Fruit fly (Drosophila melanogaster): ENCODE data around the gene CG2983.

CG2983 gene

DNA sequence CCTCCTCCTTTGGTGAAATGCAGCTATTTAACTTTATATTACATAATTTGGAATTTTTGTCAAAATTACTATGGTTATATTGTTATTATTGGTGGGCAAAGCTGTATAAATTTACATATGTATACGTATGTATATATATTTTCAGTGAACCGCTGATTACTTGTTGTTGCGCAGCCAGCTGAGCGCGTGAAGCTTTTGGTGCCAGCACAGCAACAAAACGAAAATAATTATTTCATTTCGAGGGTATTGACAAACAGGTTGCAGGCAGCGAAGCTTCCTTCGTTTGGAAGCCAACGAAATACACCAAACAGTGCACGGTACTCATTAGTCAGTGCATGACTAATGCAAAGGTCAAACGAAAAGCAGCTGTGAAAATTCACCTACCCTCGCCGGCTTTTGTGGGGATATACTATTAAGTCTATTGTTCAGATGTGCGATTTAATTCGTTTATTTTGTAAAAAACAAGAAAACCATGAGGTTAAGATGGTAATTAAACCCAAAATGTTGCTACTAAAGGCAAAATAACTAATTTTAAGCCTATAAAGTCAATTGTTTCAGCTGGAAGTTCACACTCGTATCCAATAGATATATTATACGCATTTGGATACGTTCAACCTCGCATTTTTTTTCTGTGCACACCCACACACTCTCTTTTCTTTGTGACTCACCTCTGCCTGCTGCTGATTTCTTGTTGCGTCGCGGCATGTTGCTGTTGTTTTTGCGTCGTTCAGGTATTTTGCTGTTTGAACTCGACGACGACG, 25.7 kb downstream of the CG2983 start (continued):
- TF ChIP-seq slbo (GFP tag; IDR thresholded peaks at IDR 0.05), result peak; percentile 51
- TF ChIP-seq Dip3 (GFP tag; optimal IDR thresholded peaks at IDR 0.05), result no peak
- TF ChIP-seq CG31365 (tag; optimal IDR thresholded peaks at IDR 0.05), result no peak
- no peak for TF ChIP-seq schlank (tag; optimal IDR thresholded peaks at IDR 0.05)
- no peak for TF ChIP-seq H2.0 (GFP tag; IDR thresholded peaks at IDR 0.05)
- no peak for TF ChIP-seq gcm (GFP tag; optimal IDR thresholded peaks at IDR 0.05)
- no peak for TF ChIP-seq CG30431 (GFP tag; optimal IDR thresholded peaks at IDR 0.05)
- no peak for TF ChIP-seq NfI (GFP tag; optimal IDR thresholded peaks at IDR 0.05)
- no peak for TF ChIP-seq GATAe (GFP tag; conservative IDR thresholded peaks at IDR 0.05)
- no peak for TF ChIP-seq CG10462 (GFP tag; optimal IDR thresholded peaks at IDR 0.05)
- no peak for TF ChIP-seq trh (GFP tag; optimal IDR thresholded peaks at IDR 0.05)
- 0 out of 3 replicates have a peak, but pooled peaks have one; percentile 40 for TF ChIP-seq dysf (GFP tag; IDR thresholded peaks at IDR 0.05)
- peak; percentile 67 for TF ChIP-seq lilli (GFP tag; optimal IDR thresholded peaks at IDR 0.05)
- TF ChIP-seq gt (GFP tag; IDR thresholded peaks at IDR 0.05), result no peak
- TF ChIP-seq zfh1 (GFP tag; IDR thresholded peaks at IDR 0.05), result no peak
- TF ChIP-seq ken (GFP tag; IDR thresholded peaks at IDR 0.05), result no peak
- no peak for TF ChIP-seq Gsc (GFP tag; IDR thresholded peaks at IDR 0.05)
- no peak for TF ChIP-seq Sry-δ (GFP tag; optimal IDR thresholded peaks at IDR 0.05)
- TF ChIP-seq fru (optimal IDR thresholded peaks at IDR 0.05), result no peak
- no peak for TF ChIP-seq insv (GFP tag; optimal IDR thresholded peaks at IDR 0.05)
- no peak for TF ChIP-seq ssp (GFP tag; IDR thresholded peaks at IDR 0.05)
- no peak for TF ChIP-seq CG8478 (optimal IDR thresholded peaks at IDR 0.05)
- TF ChIP-seq CG8765 (GFP tag; IDR thresholded peaks at IDR 0.05), result no peak
- TF ChIP-seq Lim3 (GFP tag; IDR thresholded peaks at IDR 0.05), result no peak
- TF ChIP-seq CG1024 (GFP tag; IDR thresholded peaks at IDR 0.05), result 0 out of 2 replicates have a peak, but pooled peaks have one; percentile 23
- no peak for TF ChIP-seq Awh (GFP tag; IDR thresholded peaks at IDR 0.05)
- no peak for TF ChIP-seq HLHmδ (GFP tag; optimal IDR thresholded peaks at IDR 0.05)
- TF ChIP-seq nom (GFP tag; optimal IDR thresholded peaks at IDR 0.05), result no peak
- no peak for TF ChIP-seq rib (GFP tag; IDR thresholded peaks at IDR 0.05)
- no peak for TF ChIP-seq NK7.1 (GFP tag; optimal IDR thresholded peaks at IDR 0.05)
- TF ChIP-seq Fer1 (GFP tag; optimal IDR thresholded peaks at IDR 0.05), result no peak
- TF ChIP-seq B-H2 (GFP tag; optimal IDR thresholded peaks at IDR 0.05), result no peak
- TF ChIP-seq Nf-YC (tag; optimal IDR thresholded peaks at IDR 0.05), result no peak
- TF ChIP-seq CG11696 (GFP tag; IDR thresholded peaks at IDR 0.05), result no peak
- TF ChIP-seq trem (tag; optimal IDR thresholded peaks at IDR 0.05), result no peak
- no peak for TF ChIP-seq ewg (GFP tag; optimal IDR thresholded peaks at IDR 0.05)
- TF ChIP-seq dan (GFP tag; IDR thresholded peaks at IDR 0.05), result no peak
- TF ChIP-seq CG9609 (GFP tag; optimal IDR thresholded peaks at IDR 0.05), result peak; percentile 11
- TF ChIP-seq CG17612 (GFP tag; IDR thresholded peaks at IDR 0.05), result no peak
- TF ChIP-seq gro (GFP tag; optimal IDR thresholded peaks at IDR 0.05), result no peak
- TF ChIP-seq ind (GFP tag; optimal IDR thresholded peaks at IDR 0.05), result peak; percentile 14
- no peak for TF ChIP-seq pros (GFP tag; optimal IDR thresholded peaks at IDR 0.05)
- no peak for TF ChIP-seq CG6272 (GFP tag; IDR thresholded peaks at IDR 0.05)
- TF ChIP-seq ase (GFP tag; IDR thresholded peaks at IDR 0.05), result no peak
- TF ChIP-seq twi (tag; optimal IDR thresholded peaks at IDR 0.05), result no peak
- no peak for TF ChIP-seq BEAF-32 (GFP tag; optimal IDR thresholded peaks at IDR 0.05)
- no peak for TF ChIP-seq Blimp-1 (GFP tag; optimal IDR thresholded peaks at IDR 0.05)
- no peak for TF ChIP-seq sim (GFP tag; IDR thresholded peaks at IDR 0.05)
- no peak for TF ChIP-seq Rx (GFP tag; IDR thresholded peaks at IDR 0.05)
- TF ChIP-seq CG5953 (GFP tag; IDR thresholded peaks at IDR 0.05), result no peak
- TF ChIP-seq phol (tag; optimal IDR thresholded peaks at IDR 0.05), result no peak
- peak; percentile 21 for TF ChIP-seq CG4328 (GFP tag; optimal IDR thresholded peaks at IDR 0.05)

All from whole organism, embryonic.